Worm (Caenorhabditis elegans): ENCODE results near the gene nhr-213.

ce11 chrV:15920273-15920672 lies 23.7 kb upstream of the nhr-213 start, which contains the start of gene F35E8.10:
- no peak for TF ChIP-seq ztf-29 (GFP tag; IDR thresholded peaks at IDR 0.05)
- no peak for TF ChIP-seq cog-1 (tag; optimal IDR thresholded peaks at IDR 0.05)
- TF ChIP-seq med-1 (GFP tag; optimal IDR thresholded peaks at IDR 0.05; ENCODE audit: insufficient read depth), result no peak
- TF ChIP-seq T22C8.4 (GFP tag; IDR thresholded peaks at IDR 0.05), result no peak
- no peak for TF ChIP-seq ztf-23 (GFP tag; IDR thresholded peaks at IDR 0.05)
- TF ChIP-seq klf-2 (GFP tag; conservative IDR thresholded peaks at IDR 0.05), result no peak
- TF ChIP-seq ref-1 (GFP tag; conservative IDR thresholded peaks at IDR 0.05), result no peak
- no peak for TF ChIP-seq flt-1 (GFP tag; IDR thresholded peaks at IDR 0.05)
